Worm (Caenorhabditis elegans): ENCODE measurements around the gene T02B11.6.

ce11 chrV:917488-917887, 28.4 kb upstream of the T02B11.6 start, which contains the start of gene H24K24.2:
- no peak for TF ChIP-seq ztf-4 (tag; optimal IDR thresholded peaks at IDR 0.05)
- TF ChIP-seq unc-55 (GFP tag; optimal IDR thresholded peaks at IDR 0.05): no peak
- TF ChIP-seq zag-1 (tag; optimal IDR thresholded peaks at IDR 0.05): no peak
- no peak for TF ChIP-seq snpc-4 (tag; optimal IDR thresholded peaks at IDR 0.05)
- no peak for TF ChIP-seq ztf-1 (GFP tag; conservative IDR thresholded peaks at IDR 0.05)
- no peak for TF ChIP-seq unc-62 (GFP tag; optimal IDR thresholded peaks at IDR 0.05)
- TF ChIP-seq ama-1 (optimal IDR thresholded peaks at IDR 0.05): no peak
- TF ChIP-seq ztf-11 (tag; optimal IDR thresholded peaks at IDR 0.05): no peak
- no peak for TF ChIP-seq unc-39 (tag; optimal IDR thresholded peaks at IDR 0.05)
- no peak for TF ChIP-seq ceh-82 (tag; optimal IDR thresholded peaks at IDR 0.05)
- TF ChIP-seq nhr-77 (tag; optimal IDR thresholded peaks at IDR 0.05): no peak
- TF ChIP-seq sem-4 (tag; optimal IDR thresholded peaks at IDR 0.05): no peak
- TF ChIP-seq mdl-1 (tag; optimal IDR thresholded peaks at IDR 0.05): no peak
- no peak for TF ChIP-seq gmeb-1 (tag; optimal IDR thresholded peaks at IDR 0.05)
